Fruit fly (Drosophila melanogaster): ENCODE measurements around the gene CG2150.

Gene CG2150

DNA sequence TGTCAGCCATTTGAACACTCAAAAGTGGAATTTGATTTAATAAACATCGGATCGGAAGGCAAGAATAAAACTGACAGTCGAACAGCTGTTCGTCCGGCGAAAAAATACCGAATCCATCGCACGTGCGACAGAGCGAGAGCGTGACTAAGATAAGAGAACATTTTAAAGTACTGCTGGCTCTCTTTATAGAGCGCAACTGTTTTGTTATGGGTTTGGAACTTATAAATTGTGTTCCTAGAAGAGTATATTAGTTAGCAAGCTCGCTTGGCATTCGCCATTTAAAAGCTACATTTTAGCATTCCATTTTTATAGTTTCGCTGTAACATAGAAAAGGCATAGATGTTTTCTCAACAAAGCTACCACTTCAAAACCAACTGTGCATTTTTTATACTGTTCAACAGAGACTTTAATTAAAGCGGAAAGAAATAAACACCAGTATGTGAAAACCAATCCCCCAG is 45.5 kb upstream of the CG2150 start, which contains the start of gene Rift (continued):
- TF ChIP-seq unc-4 (GFP tag; IDR thresholded peaks at IDR 0.05; ENCODE audit: partially characterized antibody) (peak; percentile 49; the same call in 1 of the 2 replicates), CG14050 (GFP tag; IDR thresholded peaks at IDR 0.05) (peak; percentile 30; the same call in 1 of the 3 replicates), kni (GFP tag; optimal IDR thresholded peaks at IDR 0.05) (peak; percentile 41), ac (GFP tag; optimal IDR thresholded peaks at IDR 0.05) (no peak), Ptx1 (GFP tag; IDR thresholded peaks at IDR 0.05) (peak; percentile 55), MBD-R2 (GFP tag; IDR thresholded peaks at IDR 0.05) (peak; percentile 28; the same call in 1 of the 2 replicates), Ets97D (GFP tag; optimal IDR thresholded peaks at IDR 0.05) (no peak), otp (GFP tag; IDR thresholded peaks at IDR 0.05) (no peak), CG15601 (tag; optimal IDR thresholded peaks at IDR 0.05) (no peak), pfk (GFP tag; optimal IDR thresholded peaks at IDR 0.05) (no peak), bsh (GFP tag; optimal IDR thresholded peaks at IDR 0.05) (peak; percentile 35 to 42), nom (GFP tag; optimal IDR thresholded peaks at IDR 0.05) (peak; percentile 4), CG9932 (GFP tag; IDR thresholded peaks at IDR 0.05) (peak; percentile 57), CG18262 (tag; optimal IDR thresholded peaks at IDR 0.05) (peak; percentile 24), psq (GFP tag; optimal IDR thresholded peaks at IDR 0.05) (no peak), caup (GFP tag; optimal IDR thresholded peaks at IDR 0.05; ENCODE audit: severe bottlenecking) (peak; percentile 42), twi (tag; optimal IDR thresholded peaks at IDR 0.05) (no peak), gt (GFP tag; IDR thresholded peaks at IDR 0.05) (peak; percentile 19; the same call in 1 of the 2 replicates), Meics (GFP tag; optimal IDR thresholded peaks at IDR 0.05) (peak; percentile 29), zfh1 (GFP tag; IDR thresholded peaks at IDR 0.05) (peak; percentile 54; the same call in 1 of the 3 replicates), CG4730 (GFP tag; IDR thresholded peaks at IDR 0.05) (no peak), CG3995 (GFP tag; optimal IDR thresholded peaks at IDR 0.05) (no peak), gce (GFP tag; IDR thresholded peaks at IDR 0.05) (no peak; the same call in 2 of the 3 replicates), CG11085 (GFP tag; IDR thresholded peaks at IDR 0.05) (no peak), tap (tag; optimal IDR thresholded peaks at IDR 0.05) (peak; percentile 32), CG10267 (tag; optimal IDR thresholded peaks at IDR 0.05) (peak; percentile 30), wek (GFP tag; optimal IDR thresholded peaks at IDR 0.05) (no peak), Blimp-1 (GFP tag; optimal IDR thresholded peaks at IDR 0.05) (peak; percentile 40), Xrp1 (GFP tag; IDR thresholded peaks at IDR 0.05) (peak; percentile 53; the same call in 1 of the 2 replicates), CG16779 (GFP tag; IDR thresholded peaks at IDR 0.05) (peak; percentile 67; the same call in 1 of the 2 replicates), CG3847 (GFP tag; IDR thresholded peaks at IDR 0.05) (0 out of 2 replicates have a peak, but pooled peaks have one; percentile 33), zf30C (GFP tag; optimal IDR thresholded peaks at IDR 0.05) (no peak), NfI (GFP tag; optimal IDR thresholded peaks at IDR 0.05) (peak; percentile 63), Pdp1 (GFP tag; optimal IDR thresholded peaks at IDR 0.05) (peak; percentile 4 to 26), CG17568 (GFP tag; optimal IDR thresholded peaks at IDR 0.05) (peak; percentile 33), pzg (GFP tag; optimal IDR thresholded peaks at IDR 0.05) (peak; percentile 8), crp (GFP tag; optimal IDR thresholded peaks at IDR 0.05) (peak in 1 of 2 experiments; percentile 84), CG13287 (GFP tag; IDR thresholded peaks at IDR 0.05; ENCODE audit: partially characterized antibody) (peak; percentile 50; the same call in 1 of the 2 replicates), lbe (GFP tag; optimal IDR thresholded peaks at IDR 0.05) (peak; percentile 38), Hr51 (GFP tag; optimal IDR thresholded peaks at IDR 0.05) (peak in 1 of 2 experiments; percentile 44), pita (GFP tag; optimal IDR thresholded peaks at IDR 0.05) (no peak), CG12219 (GFP tag; optimal IDR thresholded peaks at IDR 0.05) (peak; percentile 7), CG8388 (GFP tag; optimal IDR thresholded peaks at IDR 0.05) (peak; percentile 36), CG34422 (GFP tag; IDR thresholded peaks at IDR 0.05) (peak; percentile 55; the same call in 1 of the 3 replicates), CG4360 (GFP tag; IDR thresholded peaks at IDR 0.05) (0 out of 2 replicates have a peak, but pooled peaks have one; percentile 19), sna (GFP tag; IDR thresholded peaks at IDR 0.05; ENCODE audit: partially characterized antibody) (0 out of 2 replicates have a peak, but pooled peaks have one; percentile 36), gcm (GFP tag; optimal IDR thresholded peaks at IDR 0.05) (peak; percentile 45), CG10147 (GFP tag; optimal IDR thresholded peaks at IDR 0.05) (no peak)

All from whole organism, embryonic.